Fruit fly (Drosophila melanogaster) whole organism, embryonic: Measurements from ENCODE around the gene Scm.

ENCODE experiments used
- BEAF-32 ChIP-seq: fragments of 200-800 bp; sonication (Bioruptor generic); optimal IDR thresholded peaks from 3 replicates; lab custom pipeline; 2017; ENCODE audit warnings: missing biosample characterization, missing genetic modification characterization, mild to moderate bottlenecking, moderate library complexity, missing genetic modification reagents
- CG10462 ChIP-seq: fragments of 200-800 bp; sonication (Bioruptor generic); optimal IDR thresholded peaks from 2 replicates; lab custom pipeline; 2016; ENCODE audit warnings: missing biosample characterization, missing genetic modification characterization
- CG11696 ChIP-seq: fragments of 200-800 bp; sonication (Bioruptor generic); IDR thresholded peaks from 2 replicates; pipeline ENCODE4 v1.3.6; 2022; ENCODE audit warnings: missing biosample characterization, missing genetic modification characterization
- CG1233 ChIP-seq: fragments of 200-800 bp; sonication (Bioruptor generic); optimal IDR thresholded peaks from 4 replicates; lab custom pipeline; 2018; ENCODE audit warnings: missing biosample characterization, mild to moderate bottlenecking, missing genetic modification characterization
- CG12391 ChIP-seq: fragments of 200-800 bp; sonication (Bioruptor generic); optimal IDR thresholded peaks from 3 replicates; lab custom pipeline; 2018; ENCODE audit warnings: missing biosample characterization, mild to moderate bottlenecking, missing genetic modification characterization, moderate library complexity
- CG12659 ChIP-seq: fragments of 200-800 bp; sonication (Bioruptor generic); optimal IDR thresholded peaks from 3 replicates; lab custom pipeline; 2017; ENCODE audit warnings: mild to moderate bottlenecking, missing biosample characterization, missing genetic modification reagents, missing genetic modification characterization
- CG15011 ChIP-seq: fragments of 200-800 bp; sonication (Bioruptor generic); optimal IDR thresholded peaks from 3 replicates; lab custom pipeline; 2018; ENCODE audit warnings: missing biosample characterization, mild to moderate bottlenecking, missing genetic modification characterization
- CG15479 ChIP-seq: fragments of 200-800 bp; sonication (Bioruptor generic); optimal IDR thresholded peaks from 3 replicates; lab custom pipeline; 2019; ENCODE audit warnings: missing biosample characterization, mild to moderate bottlenecking, missing genetic modification characterization, moderate library complexity
- CG15514 ChIP-seq: fragments of 200-800 bp; sonication (Bioruptor generic); optimal IDR thresholded peaks from 3 replicates; lab custom pipeline; 2017; ENCODE audit warnings: missing biosample characterization, missing genetic modification characterization, mild to moderate bottlenecking, moderate library complexity, missing genetic modification reagents
- CG2875 ChIP-seq: fragments of 200-800 bp; sonication (Bioruptor generic); optimal IDR thresholded peaks from 2 replicates; lab custom pipeline; 2017; ENCODE audit warnings: missing biosample characterization, mild to moderate bottlenecking, missing genetic modification characterization, missing genetic modification reagents
- CG30020 ChIP-seq: fragments of 200-800 bp; optimal IDR thresholded peaks from 2 replicates; lab custom pipeline; 2019; ENCODE audit warnings: missing biosample characterization, mild to moderate bottlenecking, missing genetic modification characterization, moderate library complexity
- CG30403 ChIP-seq: fragments of 200-800 bp; sonication (Bioruptor generic); optimal IDR thresholded peaks from 3 replicates; lab custom pipeline; 2016; ENCODE audit warnings: missing biosample characterization, missing genetic modification characterization
- CG3163 ChIP-seq: fragments of 200-800 bp; sonication (Bioruptor generic); optimal IDR thresholded peaks from 3 replicates; lab custom pipeline; 2016; ENCODE audit warnings: missing biosample characterization, missing genetic modification characterization
- CG32772 ChIP-seq: fragments of 200-800 bp; sonication (Bioruptor generic); IDR thresholded peaks from 2 replicates; pipeline ENCODE4 v1.3.6; 2022; ENCODE audit warnings: missing biosample characterization, missing genetic modification characterization
- CG33557 ChIP-seq: fragments of 200-800 bp; sonication (Bioruptor generic); optimal IDR thresholded peaks from 2 replicates; lab custom pipeline; 2019; ENCODE audit warnings: missing biosample characterization, mild to moderate bottlenecking, missing genetic modification characterization, moderate library complexity
- CG34224 ChIP-seq: fragments of 200-800 bp; sonication (Bioruptor generic); IDR thresholded peaks from 3 replicates; pipeline ENCODE4 v1.3.6; 2022; ENCODE audit warnings: missing biosample characterization, missing genetic modification characterization; ENCODE audit not compliant: partially characterized antibody
- CG42726 ChIP-seq: fragments of 200-800 bp; sonication (Bioruptor generic); IDR thresholded peaks from 2 replicates; pipeline ENCODE4 v1.3.6; 2022; ENCODE audit warnings: missing biosample characterization, missing genetic modification characterization; ENCODE audit not compliant: partially characterized antibody
- CG4707 ChIP-seq: fragments of 200-800 bp; sonication (Bioruptor generic); optimal IDR thresholded peaks from 2 replicates; lab custom pipeline; 2018; ENCODE audit warnings: missing biosample characterization, mild to moderate bottlenecking, missing genetic modification characterization, moderate library complexity
- CG7928 ChIP-seq: fragments of 200-800 bp; sonication (Bioruptor generic); optimal IDR thresholded peaks from 2 replicates; lab custom pipeline; 2017; ENCODE audit warnings: missing biosample characterization, mild to moderate bottlenecking, missing genetic modification characterization
- CG8944 ChIP-seq: fragments of 200-800 bp; sonication (Bioruptor generic); optimal IDR thresholded peaks from 3 replicates; lab custom pipeline; 2016; ENCODE audit warnings: missing biosample characterization, missing genetic modification characterization
- CG9876 ChIP-seq: fragments of 200-800 bp; sonication (Bioruptor generic); optimal IDR thresholded peaks from 2 replicates; lab custom pipeline; 2016; ENCODE audit warnings: missing biosample characterization, missing genetic modification characterization
- CG9932 ChIP-seq: fragments of 200-800 bp; sonication (Bioruptor generic); IDR thresholded peaks from 2 replicates; pipeline ENCODE4 v1.3.6; 2022; ENCODE audit warnings: missing biosample characterization, missing genetic modification characterization
- D19A ChIP-seq: fragments of 200-800 bp; optimal IDR thresholded peaks from 3 replicates; lab custom pipeline; 2019; ENCODE audit warnings: missing biosample characterization, mild to moderate bottlenecking, missing genetic modification characterization, moderate library complexity
- Dip3 ChIP-seq: fragments of 200-800 bp; sonication (Bioruptor generic); optimal IDR thresholded peaks from 3 replicates; lab custom pipeline; 2016; ENCODE audit warnings: missing biosample characterization, missing genetic modification characterization
- Dp ChIP-seq: fragments of 200-800 bp; sonication (Bioruptor generic); optimal IDR thresholded peaks from 2 replicates; lab custom pipeline; 2018; ENCODE audit warnings: missing biosample characterization, mild to moderate bottlenecking, missing genetic modification characterization, moderate library complexity
- ERR ChIP-seq: fragments of 200-800 bp; sonication (Bioruptor generic); optimal IDR thresholded peaks from 2 replicates; lab custom pipeline; 2016; ENCODE audit warnings: missing biosample characterization, missing genetic modification characterization
- Ets97D ChIP-seq: fragments of 200-800 bp; sonication (Bioruptor generic); optimal IDR thresholded peaks from 3 replicates; lab custom pipeline; 2016; ENCODE audit warnings: missing biosample characterization, missing genetic modification characterization
- GATAe ChIP-seq: fragments of 200-800 bp; sonication (Bioruptor generic); conservative IDR thresholded peaks from 2 replicates; pipeline ENCODE4 v1.3.6; 2022; ENCODE audit warnings: missing biosample characterization, missing genetic modification characterization
- HHEX ChIP-seq: fragments of 200-800 bp; sonication (Bioruptor generic); optimal IDR thresholded peaks from 3 replicates; lab custom pipeline; 2017; ENCODE audit warnings: missing biosample characterization, mild to moderate bottlenecking, missing genetic modification characterization, missing genetic modification reagents
- Lhr ChIP-seq: fragments of 200-800 bp; sonication (Bioruptor generic); optimal IDR thresholded peaks from 3 replicates; lab custom pipeline; 2017; ENCODE audit warnings: mild to moderate bottlenecking, missing biosample characterization, missing genetic modification reagents, missing genetic modification characterization
- Lpt ChIP-seq: fragments of >200 bp; optimal IDR thresholded peaks from 2 replicates; lab custom pipeline; 2018; ENCODE audit warnings: missing biosample characterization, missing genetic modification characterization
- Max ChIP-seq: fragments of 200-800 bp; sonication (Bioruptor generic); optimal IDR thresholded peaks from 2 replicates; lab custom pipeline; 2016; ENCODE audit warnings: missing biosample characterization, mild to moderate bottlenecking, missing genetic modification characterization
- Ptx1 ChIP-seq: fragments of 200-800 bp; sonication (Bioruptor generic); IDR thresholded peaks from 2 replicates; pipeline ENCODE4 v1.3.6; 2022; ENCODE audit warnings: missing biosample characterization, missing genetic modification characterization
- Spps ChIP-seq: fragments of 200-800 bp; sonication (Bioruptor generic); optimal IDR thresholded peaks from 2 replicates; lab custom pipeline; 2018; ENCODE audit warnings: missing biosample characterization, mild to moderate bottlenecking, missing genetic modification characterization
- Sry-δ ChIP-seq: fragments of 200-800 bp; sonication (Bioruptor generic); optimal IDR thresholded peaks from 2 replicates; lab custom pipeline; 2016; ENCODE audit warnings: missing biosample characterization, missing genetic modification characterization
- Stat92E ChIP-seq, 3 experiments: fragments of >200 bp in 2 of 3; fragments of 200-800 bp in 1 of 3; sonication (Bioruptor generic) in 1 of 3; optimal IDR thresholded peaks; 2 replicates each; lab custom pipeline; 2017 to 2019; ENCODE audit warnings: missing biosample characterization in 3 of 3, missing genetic modification characterization in 3 of 3, mild to moderate bottlenecking in 1 of 3, moderate library complexity in 1 of 3
- Taf1 ChIP-seq: fragments of 200-800 bp; sonication (Bioruptor generic); IDR thresholded peaks from 2 replicates; pipeline ENCODE4 v1.3.6; 2022; ENCODE audit warnings: missing biosample characterization, missing genetic modification characterization
- YL-1 ChIP-seq: fragments of 200-800 bp; sonication (Bioruptor generic); optimal IDR thresholded peaks from 3 replicates; lab custom pipeline; 2017; ENCODE audit warnings: missing biosample characterization, mild to moderate bottlenecking, missing genetic modification characterization
- ase ChIP-seq: fragments of 200-800 bp; sonication (Bioruptor generic); IDR thresholded peaks from 3 replicates; pipeline ENCODE4 v1.3.6; 2022; ENCODE audit warnings: missing biosample characterization, missing genetic modification characterization
- disco-r ChIP-seq: fragments of 200-800 bp; sonication (Bioruptor generic); optimal IDR thresholded peaks from 2 replicates; lab custom pipeline; 2016; ENCODE audit warnings: missing biosample characterization, missing genetic modification characterization
- ems ChIP-seq: fragments of 200-800 bp; sonication (Bioruptor generic); optimal IDR thresholded peaks from 3 replicates; lab custom pipeline; 2016; ENCODE audit warnings: missing biosample characterization, missing genetic modification characterization
- ftz-f1 ChIP-seq: fragments of 200-800 bp; sonication (Bioruptor generic); optimal IDR thresholded peaks from 2 replicates; lab custom pipeline; 2016; ENCODE audit warnings: missing biosample characterization, missing genetic modification characterization
- jumu ChIP-seq: fragments of 200-800 bp; sonication (Bioruptor generic); optimal IDR thresholded peaks from 3 replicates; lab custom pipeline; 2016; ENCODE audit warnings: missing biosample characterization, missing genetic modification characterization
- ken ChIP-seq: fragments of 200-800 bp; sonication (Bioruptor generic); IDR thresholded peaks from 3 replicates; pipeline ENCODE4 v1.3.6; 2022; ENCODE audit warnings: missing biosample characterization, missing genetic modification characterization
- lmd ChIP-seq: fragments of 200-800 bp; sonication (Bioruptor generic); IDR thresholded peaks from 2 replicates; pipeline ENCODE4 v1.3.6; 2022; ENCODE audit warnings: missing biosample characterization, missing genetic modification characterization
- nerfin-1 ChIP-seq: fragments of 200-800 bp; sonication (Bioruptor generic); optimal IDR thresholded peaks from 3 replicates; lab custom pipeline; 2019; ENCODE audit warnings: missing biosample characterization, mild to moderate bottlenecking, missing genetic modification characterization, moderate library complexity
- odd ChIP-seq: fragments of 200-800 bp; sonication (Bioruptor generic); optimal IDR thresholded peaks from 2 replicates; lab custom pipeline; 2017; ENCODE audit warnings: missing biosample characterization, mild to moderate bottlenecking, missing genetic modification characterization
- otp ChIP-seq: fragments of 200-800 bp; sonication (Bioruptor generic); IDR thresholded peaks from 3 replicates; pipeline ENCODE4, ENCODE4 v1.3.6; 2022; ENCODE audit warnings: missing biosample characterization, missing genetic modification characterization
- tna ChIP-seq: fragments of 200-800 bp; sonication (Bioruptor generic); IDR thresholded peaks from 2 replicates; pipeline ENCODE4 v1.3.6; 2022; ENCODE audit warnings: missing biosample characterization, missing genetic modification characterization; ENCODE audit not compliant: partially characterized antibody
- zen ChIP-seq: fragments of 200-800 bp; sonication (Bioruptor generic); optimal IDR thresholded peaks from 3 replicates; lab custom pipeline; 2018; ENCODE audit warnings: missing biosample characterization, mild to moderate bottlenecking, missing genetic modification characterization, moderate library complexity

The Scm gene

dm6 chr3R:9630633-9631095 is 6.7 kb downstream of the Scm start, which contains the start of gene Calr (continued):
- TF ChIP-seq Max (GFP tag; lab: Kevin White, UChicago) (peak; percentile 34), CG12659 (GFP tag; lab: Kevin White, UChicago) (peak; percentile 78), nerfin-1 (tag; lab: Kevin White, UChicago) (peak; percentile 59), Sry-δ (GFP tag; lab: Kevin White, UChicago) (peak; percentile 54), CG32772 (GFP tag; lab: Robert Waterston, UW) (no peak), CG30403 (no peak), CG10462 (GFP tag; lab: Kevin White, UChicago) (no peak), CG3163 (GFP tag; lab: Kevin White, UChicago) (peak; percentile 27), Spps (tag; lab: Kevin White, UChicago) (peak; percentile 38), jumu (no peak), ftz-f1 (GFP tag; lab: Kevin White, UChicago) (peak; percentile 44), Lpt (GFP tag; lab: Kevin White, UChicago) (no peak), Stat92E (GFP tag; optimal IDR thresholded peaks at IDR 0.05; lab: Kevin White, UChicago) (peak in 1 of 3 experiments; percentile 61), CG7928 (GFP tag; lab: Kevin White, UChicago) (peak; percentile 47), zen (peak; percentile 63), CG2875 (GFP tag; lab: Kevin White, UChicago) (peak; percentile 52), Dp (GFP tag; lab: Kevin White, UChicago) (peak; percentile 51), CG15479 (GFP tag; lab: Kevin White, UChicago) (peak; percentile 69), ems (GFP tag; lab: Kevin White, UChicago) (peak; percentile 0), CG34224 (GFP tag; lab: Robert Waterston, UW) (no peak), disco-r (GFP tag; lab: Kevin White, UChicago) (no peak), ERR (GFP tag; lab: Kevin White, UChicago) (peak; percentile 31), CG4707 (GFP tag; lab: Kevin White, UChicago) (peak; percentile 27), BEAF-32 (GFP tag; lab: Kevin White, UChicago) (peak; percentile 78), tna (no peak), CG1233 (GFP tag; lab: Kevin White, UChicago) (peak; percentile 39), YL-1 (peak; percentile 74), Ets97D (GFP tag; lab: Kevin White, UChicago) (peak; percentile 92), CG12391 (tag; lab: Kevin White, UChicago) (peak; percentile 45), D19A (tag; lab: Kevin White, UChicago) (peak; percentile 30), CG9876 (GFP tag; lab: Kevin White, UChicago) (no peak), CG15514 (peak; percentile 75), CG8944 (GFP tag; lab: Kevin White, UChicago) (no peak), Lhr (GFP tag; lab: Kevin White, UChicago) (peak; percentile 93), Taf1 (no peak), CG30020 (peak; percentile 61), CG33557 (GFP tag; lab: Kevin White, UChicago) (peak; percentile 22), odd (GFP tag; lab: Kevin White, UChicago) (peak; percentile 64), CG9932 (no peak), CG42726 (GFP tag; lab: Robert Waterston, UW) (no peak), ase (GFP tag; lab: Robert Waterston, UW) (no peak), CG11696 (GFP tag; lab: Robert Waterston, UW) (no peak), Ptx1 (GFP tag; lab: Robert Waterston, UW) (no peak), ken (no peak), lmd (GFP tag; lab: Robert Waterston, UW) (no peak), CG15011 (GFP tag; lab: Kevin White, UChicago) (no peak), HHEX (peak; percentile 27), otp (no peak), GATAe (GFP tag; lab: Robert Waterston, UW) (no peak), Dip3 (GFP tag; lab: Kevin White, UChicago) (peak; percentile 66)
